Fruit fly (Drosophila melanogaster): ENCODE results near the gene Acbp3.

Acbp3 gene

DNA sequence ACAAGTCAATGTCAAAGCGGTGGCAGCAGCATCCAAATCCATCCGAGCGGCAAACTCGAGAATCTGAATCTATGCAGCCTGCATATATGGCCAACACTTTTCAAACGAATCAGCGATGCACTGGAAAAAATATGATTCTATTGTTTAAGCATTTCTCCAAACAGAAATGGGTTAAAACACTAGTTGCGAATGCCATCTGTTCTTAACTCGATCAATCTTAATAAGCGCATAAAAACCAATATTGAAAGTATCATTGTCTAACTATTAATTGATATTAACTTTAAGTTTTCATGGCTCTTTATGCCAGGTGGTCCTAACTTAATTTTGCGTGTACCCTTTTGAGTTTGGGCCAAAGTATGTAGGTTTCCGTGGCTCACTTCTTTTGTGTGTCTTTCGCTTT lies 25.0 kb upstream of the Acbp3 start (continued):
- TF ChIP-seq dmrt11E (tag; optimal IDR thresholded peaks at IDR 0.05) (no peak), CG32772 (GFP tag; IDR thresholded peaks at IDR 0.05) (no peak)

dm6 chr3L:7113010-7113409 lies 17.7 kb upstream of the Acbp3 start:
- no peak for TF ChIP-seq ac (GFP tag; optimal IDR thresholded peaks at IDR 0.05)
- no peak for TF ChIP-seq Sry-β (GFP tag; optimal IDR thresholded peaks at IDR 0.05)
- TF ChIP-seq bsh (GFP tag; optimal IDR thresholded peaks at IDR 0.05): peak in 1 of 2 experiments; percentile 31
- no peak for TF ChIP-seq shn (GFP tag; optimal IDR thresholded peaks at IDR 0.05)
- TF ChIP-seq cad (GFP tag; optimal IDR thresholded peaks at IDR 0.05): no peak
- TF ChIP-seq Rfx (GFP tag; IDR thresholded peaks at IDR 0.05): no peak
- peak; percentile 11 for TF ChIP-seq ewg (GFP tag; optimal IDR thresholded peaks at IDR 0.05)
- TF ChIP-seq D (optimal IDR thresholded peaks at IDR 0.05): no peak
- no peak for TF ChIP-seq D (GFP tag; optimal IDR thresholded peaks at IDR 0.05)
- TF ChIP-seq Hr51 (GFP tag; optimal IDR thresholded peaks at IDR 0.05): no peak
- TF ChIP-seq row (GFP tag; IDR thresholded peaks at IDR 0.05): peak; percentile 39; the same call in 2 of the 3 replicates
- TF ChIP-seq NC2β (GFP tag; optimal IDR thresholded peaks at IDR 0.05): no peak
- TF ChIP-seq phol (tag; optimal IDR thresholded peaks at IDR 0.05): peak; percentile 23
- peak; percentile 6 for TF ChIP-seq CG11504 (tag; optimal IDR thresholded peaks at IDR 0.05)
- TF ChIP-seq bigmax (GFP tag; optimal IDR thresholded peaks at IDR 0.05): no peak
- TF ChIP-seq sna (GFP tag; IDR thresholded peaks at IDR 0.05; ENCODE audit: partially characterized antibody): no peak
- no peak for TF ChIP-seq esg (GFP tag; conservative IDR thresholded peaks at IDR 0.05)
- TF ChIP-seq hth (optimal IDR thresholded peaks at IDR 0.05): no peak
- TF ChIP-seq grau (tag; optimal IDR thresholded peaks at IDR 0.05): peak; percentile 74
- TF ChIP-seq eyg (GFP tag; optimal IDR thresholded peaks at IDR 0.05): no peak
- 0 out of 3 replicates have a peak, but pooled peaks have one; percentile 23 for TF ChIP-seq CG7357 (GFP tag; IDR thresholded peaks at IDR 0.05)
- no peak for TF ChIP-seq unc-4 (GFP tag; IDR thresholded peaks at IDR 0.05; ENCODE audit: partially characterized antibody)
- no peak for TF ChIP-seq CG6765 (GFP tag; optimal IDR thresholded peaks at IDR 0.05)
- no peak for TF ChIP-seq gsb-n (tag; optimal IDR thresholded peaks at IDR 0.05)
- TF ChIP-seq CG31365 (tag; optimal IDR thresholded peaks at IDR 0.05): no peak
- no peak for TF ChIP-seq ken (GFP tag; IDR thresholded peaks at IDR 0.05)
- TF ChIP-seq E2f1 (GFP tag; IDR thresholded peaks at IDR 0.05): no peak
- no peak for TF ChIP-seq p53 (GFP tag; optimal IDR thresholded peaks at IDR 0.05)
- TF ChIP-seq Ssrp (tag; optimal IDR thresholded peaks at IDR 0.05): no peak
- 0 out of 2 replicates have a peak, but pooled peaks have one; percentile 10 for TF ChIP-seq lmd (GFP tag; IDR thresholded peaks at IDR 0.05)
- TF ChIP-seq Ets65A (GFP tag): peak; percentile 35
- no peak for TF ChIP-seq CG3838 (GFP tag; optimal IDR thresholded peaks at IDR 0.05)
- no peak for TF ChIP-seq lab (GFP tag; optimal IDR thresholded peaks at IDR 0.05)
- no peak for TF ChIP-seq CG9817 (tag; optimal IDR thresholded peaks at IDR 0.05)
- no peak for TF ChIP-seq CG13287 (GFP tag; IDR thresholded peaks at IDR 0.05; ENCODE audit: partially characterized antibody)
- peak; percentile 57 for TF ChIP-seq sens (GFP tag)
- no peak for TF ChIP-seq zfh2 (GFP tag; optimal IDR thresholded peaks at IDR 0.05)
- no peak for TF ChIP-seq CG31441 (GFP tag; IDR thresholded peaks at IDR 0.05)
- TF ChIP-seq slbo (GFP tag; IDR thresholded peaks at IDR 0.05): no peak
- TF ChIP-seq HLH4C (GFP tag; IDR thresholded peaks at IDR 0.05; ENCODE audit: partially characterized antibody): no peak
- TF ChIP-seq Nf-YC (tag; optimal IDR thresholded peaks at IDR 0.05): no peak
- TF ChIP-seq amos (GFP tag; IDR thresholded peaks at IDR 0.05; ENCODE audit: partially characterized antibody): no peak
- no peak for TF ChIP-seq CG4820 (GFP tag; optimal IDR thresholded peaks at IDR 0.05)
- 0 out of 3 replicates have a peak, but pooled peaks have one; percentile 10 for TF ChIP-seq dysf (GFP tag; IDR thresholded peaks at IDR 0.05)
- no peak for TF ChIP-seq caup (GFP tag; optimal IDR thresholded peaks at IDR 0.05; ENCODE audit: severe bottlenecking)
- no peak for TF ChIP-seq CG5245 (GFP tag; optimal IDR thresholded peaks at IDR 0.05)
- peak; percentile 8 for TF ChIP-seq Med (GFP tag)
- TF ChIP-seq Dbx (GFP tag; IDR thresholded peaks at IDR 0.05): no peak

All from whole organism, embryonic.